Fruit fly (Drosophila melanogaster) whole organism, embryonic: ENCODE data around the gene CecB.

ENCODE experiments used
- CG4404 ChIP-seq: fragments of 200-800 bp; sonication (Bioruptor generic); IDR thresholded peaks from 2 replicates; pipeline ENCODE4 v1.3.6; 2022; ENCODE audit warnings: missing biosample characterization, missing genetic modification characterization
- CG4424 ChIP-seq: fragments of 200-800 bp; sonication (Bioruptor generic); optimal IDR thresholded peaks from 3 replicates; lab custom pipeline; 2016; ENCODE audit warnings: missing biosample characterization, missing genetic modification characterization
- Mad ChIP-seq: fragments of 200-800 bp; sonication (Bioruptor generic); optimal IDR thresholded peaks from 2 replicates; lab custom pipeline; 2016; ENCODE audit warnings: missing biosample characterization, missing genetic modification characterization
- Mes4 ChIP-seq: fragments of 200-800 bp; sonication (Bioruptor generic); optimal IDR thresholded peaks from 2 replicates; lab custom pipeline; 2016; ENCODE audit warnings: missing biosample characterization, missing genetic modification characterization
- chn ChIP-seq: fragments of 200-800 bp; sonication (Bioruptor generic); optimal IDR thresholded peaks from 2 replicates; lab custom pipeline; 2016; ENCODE audit warnings: missing biosample characterization, missing genetic modification characterization
- danr ChIP-seq: fragments of 200-800 bp; sonication (Bioruptor generic); IDR thresholded peaks from 2 replicates; pipeline ENCODE4 v1.3.6; 2022; ENCODE audit warnings: missing biosample characterization, missing genetic modification characterization
- dimm ChIP-seq: fragments of 200-800 bp; sonication (Bioruptor generic); IDR thresholded peaks from 2 replicates; pipeline ENCODE4 v1.3.6; 2022; ENCODE audit warnings: missing biosample characterization, missing genetic modification characterization
- sr ChIP-seq: fragments of 200-800 bp; sonication (Bioruptor generic); IDR thresholded peaks from 3 replicates; pipeline ENCODE4 v1.3.6; 2022; ENCODE audit warnings: missing biosample characterization, missing genetic modification characterization
- tx ChIP-seq: fragments of 200-800 bp; sonication (Bioruptor generic); optimal IDR thresholded peaks from 2 replicates; lab custom pipeline; 2016; ENCODE audit warnings: missing biosample characterization, missing genetic modification characterization

- peak; percentile 89 for TF ChIP-seq CG4404 (GFP tag; lab: Robert Waterston, UW)
- peak; percentile 96 for TF ChIP-seq tx (GFP tag; lab: Kevin White, UChicago)
- peak; percentile 98 for TF ChIP-seq CG4424 (GFP tag; lab: Kevin White, UChicago)
- TF ChIP-seq sr = peak; percentile 44; the same call in 2 of the 3 replicates
- TF ChIP-seq danr = peak; percentile 88
- peak; percentile 91 for TF ChIP-seq Mes4 (GFP tag; lab: Kevin White, UChicago)
- peak; percentile 93 for TF ChIP-seq chn (GFP tag; lab: Kevin White, UChicago)
- TF ChIP-seq dimm (GFP tag; lab: Robert Waterston, UW) = peak; percentile 94
- TF ChIP-seq Mad (GFP tag; lab: Kevin White, UChicago) = peak; percentile 85
These were observed 10.3 kb downstream of the CecB start for dm6 chr3R:30203104-30203986.
